Fruit fly (Drosophila melanogaster) Kc167 (cell line): ENCODE data around the gene TfIIB.

ENCODE experiments used
- Myc ChIP-seq: fragments of >200 bp; optimal IDR thresholded peaks from 2 replicates; lab custom pipeline; 2017; ENCODE audit warnings: missing external identifiers
- Sin3A ChIP-seq: fragments of >200 bp; optimal IDR thresholded peaks from 2 replicates; lab custom pipeline; 2018; ENCODE audit warnings: missing external identifiers
- h ChIP-seq: fragments of >200 bp; optimal IDR thresholded peaks from 3 replicates; lab custom pipeline; 2018; ENCODE audit warnings: missing external identifiers
- insv ChIP-seq: fragments of >200 bp; optimal IDR thresholded peaks from 3 replicates; lab custom pipeline; 2018; ENCODE audit warnings: missing external identifiers
- psq ChIP-seq: fragments of >200 bp; optimal IDR thresholded peaks from 2 replicates; lab custom pipeline; 2017; ENCODE audit warnings: missing external identifiers
- ttk ChIP-seq: sonication (Bioruptor generic); optimal IDR thresholded peaks from 2 replicates; lab custom pipeline; 2017; ENCODE audit warnings: missing external identifiers

TfIIB gene

dm6 chr2L:10403803-10404315 lies 27.3 kb upstream of the TfIIB start:
- no peak for TF ChIP-seq insv (lab: Kevin White, UChicago)
- no peak for TF ChIP-seq psq (lab: Kevin White, UChicago)

- no peak for TF ChIP-seq psq (lab: Kevin White, UChicago)
- TF ChIP-seq insv (lab: Kevin White, UChicago): no peak
Measured at dm6 chr2L:10405008-10405654, 26.0 kb upstream of the TfIIB start, which contains the start of the genes CG17768, LSm-4 and Ir31a. Gene CG17768, minus strand, starts transcription at chr2L:10405203. Gene LSm-4, minus strand, starts transcription at chr2L:10405203. Gene Ir31a, plus strand, starts transcription at chr2L:10405565.

- TF ChIP-seq Sin3A (no peak), h (lab: Kevin White, UChicago) (no peak), ttk (no peak), insv (lab: Kevin White, UChicago) (no peak), Myc (no peak), psq (lab: Kevin White, UChicago) (no peak)
Measured at dm6 chr2L:10408122-10408576, 23.0 kb upstream of the TfIIB start, which contains the start of the genes Ip259 and RpS27A. Gene Ip259, plus strand, starts transcription at chr2L:10408352. Gene RpS27A, plus strand, starts transcription at chr2L:10408352.

dm6 chr2L:10413251-10414127 lies 17.6 kb upstream of the TfIIB start, which contains the start of the genes CG5355 and Klp31E:
Gene CG5355, minus strand, starts transcription at chr2L:10413463.
Gene Klp31E, plus strand, starts transcription at chr2L:10414017.
- TF ChIP-seq Sin3A (no peak), h (lab: Kevin White, UChicago) (no peak), ttk (no peak), insv (lab: Kevin White, UChicago) (no peak), Myc (no peak)

dm6 chr2L:10418981-10419380 lies 12.2 kb upstream of the TfIIB start, which contains the start of gene RfC3:
Gene RfC3, plus strand, starts transcription at chr2L:10419190.
- TF ChIP-seq insv (lab: Kevin White, UChicago) (no peak), ttk (no peak), psq (lab: Kevin White, UChicago) (no peak), Sin3A (no peak), Myc (no peak), h (lab: Kevin White, UChicago) (no peak)

- TF ChIP-seq Sin3A: no peak
- no peak for TF ChIP-seq ttk
- TF ChIP-seq Myc: no peak
- TF ChIP-seq insv (lab: Kevin White, UChicago): no peak
- no peak for TF ChIP-seq h (lab: Kevin White, UChicago)
- TF ChIP-seq psq (lab: Kevin White, UChicago): no peak
Measured at dm6 chr2L:10422643-10423606, 8.2 kb upstream of the TfIIB start, which contains the start of the genes pie and Wdfy2. Gene pie, minus strand, starts transcription at chr2L:10422780. Gene Wdfy2, plus strand, starts transcription at chr2L:10423291.

- TF ChIP-seq insv (lab: Kevin White, UChicago): no peak
- no peak for TF ChIP-seq ttk
- no peak for TF ChIP-seq Myc
- TF ChIP-seq Sin3A: no peak
- TF ChIP-seq psq (lab: Kevin White, UChicago): no peak
- TF ChIP-seq h (lab: Kevin White, UChicago): no peak
Measured at dm6 chr2L:10425599-10425998, 5.5 kb upstream of the TfIIB start.

- no peak for TF ChIP-seq Myc
- TF ChIP-seq insv (lab: Kevin White, UChicago): no peak
- TF ChIP-seq psq (lab: Kevin White, UChicago): no peak
- TF ChIP-seq ttk: no peak
- no peak for TF ChIP-seq Sin3A
- no peak for TF ChIP-seq h (lab: Kevin White, UChicago)
Measured at dm6 chr2L:10426534-10427048, 4.5 kb upstream of the TfIIB start, which contains the start of the genes SmB and KdelR. Gene SmB, minus strand, starts transcription at chr2L:10426627. Gene KdelR, plus strand, starts transcription at chr2L:10426887.

- TF ChIP-seq Sin3A (no peak), psq (lab: Kevin White, UChicago) (no peak), insv (lab: Kevin White, UChicago) (no peak), ttk (no peak), Myc (no peak), h (lab: Kevin White, UChicago) (no peak)
Measured at dm6 chr2L:10428528-10428927, 2.6 kb upstream of the TfIIB start, which contains the start of gene CG5188. Gene CG5188, plus strand, starts transcription at chr2L:10428829.

- TF ChIP-seq Myc: no peak
Measured at dm6 chr2L:10435606-10436160, 4.5 kb downstream of the TfIIB start, which contains the start of the genes TBC1D16 and holn1. Gene TBC1D16, minus strand, starts transcription at chr2L:10435656. Gene holn1, plus strand, starts transcription at chr2L:10435995.

dm6 chr2L:10437317-10437716 lies 6.2 kb downstream of the TfIIB start, which contains the start of gene STUB1:
Gene STUB1, plus strand, starts transcription at chr2L:10437548.
- TF ChIP-seq insv (lab: Kevin White, UChicago) (no peak), ttk (no peak), Myc (no peak), h (lab: Kevin White, UChicago) (no peak), Sin3A (no peak), psq (lab: Kevin White, UChicago) (no peak)
